Fruit fly (Drosophila melanogaster) whole organism, embryonic: ENCODE data around the gene CG42488.

Source experiments
- Awh ChIP-seq: fragments of 200-800 bp; sonication (Bioruptor generic); IDR thresholded peaks from 2 replicates; pipeline ENCODE4, ENCODE4 v1.3.6; 2022; ENCODE audit warnings: missing biosample characterization, missing genetic modification characterization
- Bteb2 ChIP-seq: fragments of 200-800 bp; sonication (Bioruptor generic); optimal IDR thresholded peaks from 2 replicates; lab custom pipeline; 2016; ENCODE audit warnings: missing biosample characterization, missing genetic modification characterization
- CG10979 ChIP-seq: fragments of 200-800 bp; sonication (Bioruptor generic); optimal IDR thresholded peaks from 2 replicates; lab custom pipeline; 2018; ENCODE audit warnings: missing biosample characterization, mild to moderate bottlenecking, missing genetic modification characterization, moderate library complexity
- CG11504 ChIP-seq: fragments of 200-800 bp; sonication (Bioruptor generic); optimal IDR thresholded peaks from 3 replicates; lab custom pipeline; 2019; ENCODE audit warnings: missing biosample characterization, mild to moderate bottlenecking, missing genetic modification characterization, moderate library complexity
- CG11560 ChIP-seq: fragments of 200-800 bp; sonication (Bioruptor generic); IDR thresholded peaks from 3 replicates; pipeline ENCODE4 v1.3.6; 2022; ENCODE audit warnings: missing biosample characterization, missing genetic modification characterization
- CG12299 ChIP-seq: fragments of 200-800 bp; sonication (Bioruptor generic); optimal IDR thresholded peaks from 2 replicates; lab custom pipeline; 2018; ENCODE audit warnings: missing biosample characterization, mild to moderate bottlenecking, missing genetic modification characterization
- CG12659 ChIP-seq: fragments of 200-800 bp; sonication (Bioruptor generic); optimal IDR thresholded peaks from 3 replicates; lab custom pipeline; 2017; ENCODE audit warnings: mild to moderate bottlenecking, missing biosample characterization, missing genetic modification reagents, missing genetic modification characterization
- CG14014 ChIP-seq: fragments of 200-800 bp; sonication (Bioruptor generic); IDR thresholded peaks from 2 replicates; pipeline ENCODE4 v1.3.6; 2022; ENCODE audit warnings: missing biosample characterization, missing genetic modification characterization
- CG16779 ChIP-seq: fragments of 200-800 bp; sonication (Bioruptor generic); IDR thresholded peaks from 2 replicates; pipeline ENCODE4 v1.3.6; 2022; ENCODE audit warnings: missing biosample characterization, missing genetic modification characterization
- CG16863 ChIP-seq: fragments of 200-800 bp; sonication (Bioruptor generic); optimal IDR thresholded peaks from 3 replicates; lab custom pipeline; 2016; ENCODE audit warnings: missing biosample characterization, missing genetic modification characterization
- CG17186 ChIP-seq: fragments of 200-800 bp; sonication (Bioruptor generic); optimal IDR thresholded peaks from 3 replicates; lab custom pipeline; 2017; ENCODE audit warnings: missing biosample characterization, missing genetic modification reagents, missing genetic modification characterization
- CG17612 ChIP-seq: fragments of 200-800 bp; sonication (Bioruptor generic); IDR thresholded peaks from 2 replicates; pipeline ENCODE4 v1.3.6; 2022; ENCODE audit warnings: missing biosample characterization, missing genetic modification characterization
- CG1792 ChIP-seq: fragments of 200-800 bp; sonication (Bioruptor generic); optimal IDR thresholded peaks from 2 replicates; lab custom pipeline; 2016; ENCODE audit warnings: missing biosample characterization, missing genetic modification characterization
- CG1832 ChIP-seq: fragments of 200-800 bp; sonication (Bioruptor generic); optimal IDR thresholded peaks from 2 replicates; lab custom pipeline; 2017; ENCODE audit warnings: missing biosample characterization, mild to moderate bottlenecking, missing genetic modification characterization, inconsistent platforms
- CG31388 ChIP-seq: fragments of 200-800 bp; sonication (Bioruptor generic); optimal IDR thresholded peaks from 2 replicates; lab custom pipeline; 2016; ENCODE audit warnings: missing biosample characterization, missing genetic modification characterization
- CG34224 ChIP-seq: fragments of 200-800 bp; sonication (Bioruptor generic); IDR thresholded peaks from 3 replicates; pipeline ENCODE4 v1.3.6; 2022; ENCODE audit warnings: missing biosample characterization, missing genetic modification characterization; ENCODE audit not compliant: partially characterized antibody
- CG34376 ChIP-seq: fragments of 200-800 bp; sonication (Bioruptor generic); optimal IDR thresholded peaks from 2 replicates; lab custom pipeline; 2018; ENCODE audit warnings: missing biosample characterization, mild to moderate bottlenecking, missing genetic modification characterization
- CG4282 ChIP-seq: fragments of 200-800 bp; sonication (Bioruptor generic); optimal IDR thresholded peaks from 2 replicates; lab custom pipeline; 2016; ENCODE audit warnings: missing biosample characterization, missing genetic modification characterization
- CG6175 ChIP-seq: fragments of 200-800 bp; sonication (Bioruptor generic); IDR thresholded peaks from 3 replicates; pipeline ENCODE4 v1.3.6; 2022; ENCODE audit warnings: missing biosample characterization, missing genetic modification characterization
- CG6765 ChIP-seq: fragments of 200-800 bp; sonication (Bioruptor generic); optimal IDR thresholded peaks from 3 replicates; lab custom pipeline; 2017; ENCODE audit warnings: missing biosample characterization, mild to moderate bottlenecking, missing genetic modification characterization
- CG8089 ChIP-seq: fragments of 200-800 bp; sonication (Bioruptor generic); optimal IDR thresholded peaks from 3 replicates; lab custom pipeline; 2016; ENCODE audit warnings: missing biosample characterization, missing genetic modification characterization
- CG8388 ChIP-seq: fragments of 200-800 bp; sonication (Bioruptor generic); optimal IDR thresholded peaks from 2 replicates; lab custom pipeline; 2019; ENCODE audit warnings: missing biosample characterization, mild to moderate bottlenecking, missing genetic modification characterization, moderate library complexity
- CG9437 ChIP-seq: fragments of 200-800 bp; sonication (Bioruptor generic); optimal IDR thresholded peaks from 2 replicates; lab custom pipeline; 2018; ENCODE audit warnings: missing biosample characterization, mild to moderate bottlenecking, missing genetic modification characterization
- Fer2 ChIP-seq: fragments of 200-800 bp; sonication (Bioruptor generic); optimal IDR thresholded peaks from 2 replicates; lab custom pipeline; 2018; ENCODE audit warnings: missing biosample characterization, mild to moderate bottlenecking, missing genetic modification characterization, moderate library complexity
- Gsc ChIP-seq: fragments of 200-800 bp; sonication (Bioruptor generic); IDR thresholded peaks from 2 replicates; pipeline ENCODE4 v1.3.6; 2022; ENCODE audit warnings: missing biosample characterization, missing genetic modification characterization
- HHEX ChIP-seq: fragments of 200-800 bp; sonication (Bioruptor generic); optimal IDR thresholded peaks from 3 replicates; lab custom pipeline; 2017; ENCODE audit warnings: missing biosample characterization, mild to moderate bottlenecking, missing genetic modification characterization, missing genetic modification reagents
- Hr3 ChIP-seq: fragments of 200-800 bp; sonication (Bioruptor generic); optimal IDR thresholded peaks from 3 replicates; lab custom pipeline; 2016; ENCODE audit warnings: missing biosample characterization, missing genetic modification characterization
- Lim3 ChIP-seq: fragments of 200-800 bp; sonication (Bioruptor generic); IDR thresholded peaks from 2 replicates; pipeline ENCODE4 v1.3.6; 2022; ENCODE audit warnings: missing biosample characterization, missing genetic modification characterization
- Lpt ChIP-seq: fragments of >200 bp; optimal IDR thresholded peaks from 2 replicates; lab custom pipeline; 2018; ENCODE audit warnings: missing biosample characterization, missing genetic modification characterization
- MBD-R2 ChIP-seq: fragments of 200-800 bp; sonication (Bioruptor generic); IDR thresholded peaks from 2 replicates; pipeline ENCODE4 v1.3.6; 2022; ENCODE audit warnings: missing biosample characterization, missing genetic modification characterization
- Med ChIP-seq: fragments of 200-800 bp; sonication (Bioruptor generic); peaks from one replicate; lab custom pipeline; 2016; ENCODE audit warnings: missing biosample characterization, missing genetic modification characterization, mild to moderate bottlenecking, inconsistent platforms, moderate library complexity
- Ravus ChIP-seq: fragments of 200-800 bp; sonication (Bioruptor generic); IDR thresholded peaks from 2 replicates; pipeline ENCODE4 v1.3.6; 2022; ENCODE audit warnings: missing biosample characterization, missing genetic modification characterization
- Scr ChIP-seq: fragments of 200-800 bp; sonication (Bioruptor generic); IDR thresholded peaks from 2 replicates; pipeline ENCODE4 v1.3.6; 2022; ENCODE audit warnings: missing biosample characterization, missing genetic modification characterization; ENCODE audit not compliant: partially characterized antibody
- Sox102F ChIP-seq: fragments of 200-800 bp; sonication (Bioruptor generic); optimal IDR thresholded peaks from 2 replicates; lab custom pipeline; 2018; ENCODE audit warnings: missing biosample characterization, mild to moderate bottlenecking, missing genetic modification characterization, moderate library complexity
- TFAM ChIP-seq: fragments of 200-800 bp; sonication (Bioruptor generic); optimal IDR thresholded peaks from 2 replicates; lab custom pipeline; 2017; ENCODE audit warnings: missing biosample characterization, missing genetic modification characterization, inconsistent platforms
- Trl ChIP-seq, 3 experiments: fragments of >200 bp in 2 of 3; fragments of 200-800 bp in 1 of 3; sonication (Bioruptor generic) in 1 of 3; optimal IDR thresholded peaks; 2 replicates in 1 of 3; 3 replicates in 2 of 3; lab custom pipeline; 2016 to 2017; ENCODE audit warnings: missing biosample characterization in 1 of 3, missing genetic modification characterization in 1 of 3
- ab ChIP-seq: fragments of 200-800 bp; sonication (Bioruptor generic); optimal IDR thresholded peaks from 2 replicates; lab custom pipeline; 2016; ENCODE audit warnings: missing biosample characterization, missing genetic modification characterization
- cg ChIP-seq: fragments of 200-800 bp; sonication (Bioruptor generic); optimal IDR thresholded peaks from 3 replicates; lab custom pipeline; 2019; ENCODE audit warnings: missing biosample characterization, mild to moderate bottlenecking, missing genetic modification characterization, moderate library complexity
- crp ChIP-seq, 2 experiments: fragments of 200-800 bp; sonication (Bioruptor generic); optimal IDR thresholded peaks; 2 replicates in 1 of 2; 3 replicates in 1 of 2; lab custom pipeline; 2017; ENCODE audit warnings: missing biosample characterization in 2 of 2, missing genetic modification characterization in 2 of 2, mild to moderate bottlenecking in 1 of 2, moderate library complexity in 1 of 2
- danr ChIP-seq: fragments of 200-800 bp; sonication (Bioruptor generic); IDR thresholded peaks from 2 replicates; pipeline ENCODE4 v1.3.6; 2022; ENCODE audit warnings: missing biosample characterization, missing genetic modification characterization
- dimm ChIP-seq: fragments of 200-800 bp; sonication (Bioruptor generic); IDR thresholded peaks from 2 replicates; pipeline ENCODE4 v1.3.6; 2022; ENCODE audit warnings: missing biosample characterization, missing genetic modification characterization
- fd102C ChIP-seq: fragments of 200-800 bp; sonication (Bioruptor generic); optimal IDR thresholded peaks from 2 replicates; lab custom pipeline; 2018; ENCODE audit warnings: missing biosample characterization, mild to moderate bottlenecking, missing genetic modification characterization, moderate library complexity
- fd64A ChIP-seq: fragments of 200-800 bp; sonication (Bioruptor generic); optimal IDR thresholded peaks from 3 replicates; lab custom pipeline; 2018; ENCODE audit warnings: missing biosample characterization, mild to moderate bottlenecking, missing genetic modification characterization
- fu2 ChIP-seq: fragments of 200-800 bp; sonication (Bioruptor generic); optimal IDR thresholded peaks from 2 replicates; lab custom pipeline; 2016; ENCODE audit warnings: missing biosample characterization, missing genetic modification characterization
- gcm ChIP-seq: fragments of 200-800 bp; sonication (Bioruptor generic); optimal IDR thresholded peaks from 2 replicates; lab custom pipeline; 2019; ENCODE audit warnings: missing biosample characterization, mild to moderate bottlenecking, missing genetic modification characterization, moderate library complexity
- jigr1 ChIP-seq: fragments of 200-800 bp; sonication (Bioruptor generic); IDR thresholded peaks from 3 replicates; pipeline ENCODE4 v1.3.6; 2022; ENCODE audit warnings: missing biosample characterization, missing genetic modification characterization
- klu ChIP-seq: fragments of 200-800 bp; sonication (Bioruptor generic); IDR thresholded peaks from 2 replicates; pipeline ENCODE4 v1.3.6; 2022; ENCODE audit warnings: missing biosample characterization, missing genetic modification characterization
- mirr ChIP-seq: fragments of 200-800 bp; sonication (Bioruptor generic); optimal IDR thresholded peaks from 3 replicates; lab custom pipeline; 2018; ENCODE audit warnings: missing biosample characterization, mild to moderate bottlenecking, missing genetic modification characterization
- org-1 ChIP-seq: fragments of 200-800 bp; sonication (Bioruptor generic); optimal IDR thresholded peaks from 2 replicates; lab custom pipeline; 2017; ENCODE audit warnings: missing biosample characterization, missing genetic modification characterization
- sr ChIP-seq: fragments of 200-800 bp; sonication (Bioruptor generic); IDR thresholded peaks from 3 replicates; pipeline ENCODE4 v1.3.6; 2022; ENCODE audit warnings: missing biosample characterization, missing genetic modification characterization
- stwl ChIP-seq: fragments of 200-800 bp; sonication (Bioruptor generic); optimal IDR thresholded peaks from 3 replicates; lab custom pipeline; 2018; ENCODE audit warnings: missing biosample characterization, mild to moderate bottlenecking, missing genetic modification characterization, moderate library complexity

CG42488 gene

DNA sequence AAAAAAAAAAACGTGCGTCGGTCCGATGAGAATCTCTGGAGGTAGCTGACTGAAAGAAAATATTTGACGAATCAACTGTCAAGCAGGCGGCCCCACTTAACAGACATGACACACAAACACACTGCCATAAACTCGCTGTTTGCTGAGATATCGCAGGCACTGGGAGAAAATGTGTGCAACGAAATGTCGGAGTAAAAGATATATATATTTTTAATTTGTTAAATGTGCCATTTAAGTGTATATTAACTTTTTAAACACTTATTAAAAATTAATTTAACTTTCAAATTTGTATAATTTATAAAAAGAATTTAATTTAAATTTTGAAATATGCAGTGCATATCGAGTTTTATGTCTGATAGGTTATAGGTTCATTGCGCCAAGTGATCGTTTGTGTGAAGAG lies 6.2 kb downstream of the CG42488 start (continued):
- TF ChIP-seq CG11504 (tag; lab: Kevin White, UChicago) (no peak), klu (0 out of 2 replicates have a peak, but pooled peaks have one; percentile 26), Bteb2 (GFP tag; lab: Kevin White, UChicago) (no peak), cg (GFP tag; lab: Kevin White, UChicago) (no peak), CG17186 (no peak), Trl (optimal IDR thresholded peaks at IDR 0.05; lab: Kevin White, UChicago) (no peak), Trl (GFP tag; optimal IDR thresholded peaks at IDR 0.05; lab: Kevin White, UChicago) (no peak), CG31388 (no peak), CG1792 (no peak), CG8089 (GFP tag; lab: Kevin White, UChicago) (no peak), Lim3 (GFP tag; lab: Robert Waterston, UW) (no peak), Med (peak; percentile 54), CG10979 (peak; percentile 67), CG17612 (GFP tag; lab: Robert Waterston, UW) (no peak), stwl (tag; lab: Kevin White, UChicago) (peak; percentile 0), CG34224 (GFP tag; lab: Robert Waterston, UW) (no peak), fd64A (GFP tag; lab: Kevin White, UChicago) (peak; percentile 47), Gsc (GFP tag; lab: Robert Waterston, UW) (no peak), CG1832 (GFP tag; lab: Kevin White, UChicago) (no peak), Ravus (GFP tag; lab: Robert Waterston, UW) (no peak), Sox102F (GFP tag; lab: Kevin White, UChicago) (peak; percentile 56), CG6175 (no peak), crp (GFP tag; optimal IDR thresholded peaks at IDR 0.05; lab: Kevin White, UChicago) (no peak), Lpt (GFP tag; lab: Kevin White, UChicago) (no peak), CG8388 (GFP tag; lab: Kevin White, UChicago) (peak; percentile 58), org-1 (peak; percentile 35), Hr3 (GFP tag; lab: Kevin White, UChicago) (peak; percentile 36), CG12299 (peak; percentile 16), HHEX (peak; percentile 46), CG9437 (GFP tag; lab: Kevin White, UChicago) (no peak), CG6765 (GFP tag; lab: Kevin White, UChicago) (no peak), Awh (GFP tag; lab: Robert Waterston, UW) (peak; percentile 40; the same call in 1 of the 2 replicates), danr (peak; percentile 42; the same call in 1 of the 2 replicates), dimm (no peak), CG12659 (GFP tag; lab: Kevin White, UChicago) (no peak), fu2 (no peak), MBD-R2 (GFP tag; lab: Robert Waterston, UW) (no peak; the same call in 1 of the 2 replicates), CG11560 (tag; lab: Robert Waterston, UW) (0 out of 3 replicates have a peak, but pooled peaks have one; percentile 12), CG4282 (no peak), fd102C (GFP tag; lab: Kevin White, UChicago) (no peak), CG14014 (GFP tag; lab: Robert Waterston, UW) (no peak; the same call in 1 of the 2 replicates), CG16779 (no peak), TFAM (no peak), Scr (GFP tag; lab: Robert Waterston, UW) (no peak), mirr (peak; percentile 16), sr (GFP tag; lab: Robert Waterston, UW) (no peak), gcm (GFP tag; lab: Kevin White, UChicago) (peak; percentile 68), CG16863 (no peak), jigr1 (GFP tag; lab: Robert Waterston, UW) (no peak), CG34376 (no peak), Fer2 (tag; lab: Kevin White, UChicago) (no peak), ab (GFP tag; lab: Kevin White, UChicago) (no peak)
